Worm (Caenorhabditis elegans): Measurements from ENCODE around the gene sec-5.

DNA sequence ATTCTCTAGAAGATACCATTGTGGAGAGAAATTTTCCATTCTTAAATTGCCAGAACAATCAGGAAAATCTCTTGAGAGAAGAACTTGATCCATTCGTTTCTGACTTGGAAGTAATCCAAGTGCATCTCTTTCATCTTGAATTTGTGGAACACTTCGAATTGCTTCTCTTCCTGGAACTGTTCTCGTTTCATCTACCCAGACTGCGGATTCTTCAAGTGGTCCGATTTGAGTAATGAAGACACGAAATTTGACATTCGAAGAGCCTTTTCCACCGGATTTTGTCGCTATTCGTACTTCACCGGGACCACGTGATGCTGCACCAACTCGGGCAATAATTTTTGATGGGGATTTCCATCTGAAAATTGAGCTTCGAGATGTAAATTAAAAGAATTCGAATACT, 429 bp downstream of the sec-5 start:
- no peak for TF ChIP-seq ama-1 (optimal IDR thresholded peaks at IDR 0.05)
- no peak for TF ChIP-seq pqm-1 (tag; optimal IDR thresholded peaks at IDR 0.05)
- no peak for TF ChIP-seq sox-2 (GFP tag; IDR thresholded peaks at IDR 0.05)
- no peak for TF ChIP-seq rnt-1 (tag; optimal IDR thresholded peaks at IDR 0.05)
- no peak for TF ChIP-seq hlh-6 (tag; optimal IDR thresholded peaks at IDR 0.05)
- TF ChIP-seq fax-1 (tag; optimal IDR thresholded peaks at IDR 0.05) = no peak
- no peak for TF ChIP-seq fkh-10 (GFP tag; optimal IDR thresholded peaks at IDR 0.05)
- TF ChIP-seq ceh-45 (GFP tag; IDR thresholded peaks at IDR 0.05) = no peak
- TF ChIP-seq sox-4 (tag; optimal IDR thresholded peaks at IDR 0.05) = no peak
- no peak for TF ChIP-seq lin-11 (tag; optimal IDR thresholded peaks at IDR 0.05)
- no peak for TF ChIP-seq elt-2 (tag; optimal IDR thresholded peaks at IDR 0.05)
- TF ChIP-seq odd-2 (tag; optimal IDR thresholded peaks at IDR 0.05) = no peak
- no peak for TF ChIP-seq tbx-2 (tag; optimal IDR thresholded peaks at IDR 0.05)
- no peak for TF ChIP-seq zip-5 (tag; optimal IDR thresholded peaks at IDR 0.05)

Measured in whole organism, late embryonic.